Fruit fly (Drosophila melanogaster) whole organism, adult: ENCODE data around the gene Syt12.

Experiments
- CG11617 ChIP-seq: fragments of 200-800 bp; sonication (Bioruptor generic); optimal IDR thresholded peaks from 2 replicates; lab custom pipeline; 2017; ENCODE audit warnings: mild to moderate bottlenecking, missing biosample characterization, missing genetic modification reagents, missing genetic modification characterization
- CG12768 ChIP-seq: fragments of 200-800 bp; sonication (Bioruptor generic); optimal IDR thresholded peaks from 2 replicates; lab custom pipeline; 2017; ENCODE audit warnings: missing biosample characterization, missing genetic modification characterization, mild to moderate bottlenecking, moderate library complexity, missing genetic modification reagents
- CG14711 ChIP-seq: fragments of 200-800 bp; sonication (Bioruptor generic); optimal IDR thresholded peaks from 2 replicates; lab custom pipeline; 2018; ENCODE audit warnings: missing biosample characterization, mild to moderate bottlenecking, missing genetic modification characterization, moderate library complexity
- CG1620 ChIP-seq: fragments of 200-800 bp; sonication (Bioruptor generic); optimal IDR thresholded peaks from 2 replicates; lab custom pipeline; 2016; ENCODE audit warnings: missing biosample characterization, missing genetic modification characterization
- CG33017 ChIP-seq: fragments of 200-800 bp; sonication (Bioruptor generic); optimal IDR thresholded peaks from 2 replicates; lab custom pipeline; 2018; ENCODE audit warnings: missing biosample characterization, mild to moderate bottlenecking, missing genetic modification characterization, moderate library complexity
- CG5204 ChIP-seq: fragments of 200-800 bp; sonication (Bioruptor generic); optimal IDR thresholded peaks from 2 replicates; lab custom pipeline; 2016; ENCODE audit warnings: missing biosample characterization, missing genetic modification characterization
- CG7045 ChIP-seq: fragments of 200-800 bp; sonication (Bioruptor generic); optimal IDR thresholded peaks from 2 replicates; lab custom pipeline; 2017; ENCODE audit warnings: missing biosample characterization, mild to moderate bottlenecking, missing genetic modification characterization
- CG7101 ChIP-seq: fragments of 200-800 bp; sonication (Bioruptor generic); optimal IDR thresholded peaks from 2 replicates; lab custom pipeline; 2018; ENCODE audit warnings: missing biosample characterization, mild to moderate bottlenecking, missing genetic modification characterization, moderate library complexity
- Clk ChIP-seq: fragments of 200-800 bp; sonication (Bioruptor generic); optimal IDR thresholded peaks from 2 replicates; lab custom pipeline; 2017; ENCODE audit warnings: missing biosample characterization, missing genetic modification characterization
- Crg-1 ChIP-seq: fragments of 200-800 bp; sonication (Bioruptor generic); optimal IDR thresholded peaks from 2 replicates; lab custom pipeline; 2016; ENCODE audit warnings: missing biosample characterization, missing genetic modification characterization
- Hr96 ChIP-seq: fragments of 200-800 bp; sonication (Bioruptor generic); optimal IDR thresholded peaks from 2 replicates; lab custom pipeline; 2016; ENCODE audit warnings: missing biosample characterization, missing genetic modification characterization
- Mnt ChIP-seq: fragments of 200-800 bp; sonication (Bioruptor generic); optimal IDR thresholded peaks from 2 replicates; lab custom pipeline; 2016; ENCODE audit warnings: missing biosample characterization, mild to moderate bottlenecking, missing genetic modification characterization
- bab1 ChIP-seq: fragments of 200-800 bp; sonication (Bioruptor generic); optimal IDR thresholded peaks from 3 replicates; lab custom pipeline; 2019; ENCODE audit warnings: missing biosample characterization, mild to moderate bottlenecking, missing genetic modification characterization, moderate library complexity
- cic ChIP-seq: fragments of 200-800 bp; sonication (Bioruptor generic); optimal IDR thresholded peaks from 2 replicates; lab custom pipeline; 2017; ENCODE audit warnings: missing biosample characterization, mild to moderate bottlenecking, missing genetic modification characterization, moderate library complexity
- cnc ChIP-seq, 2 experiments: fragments of >200 bp; optimal IDR thresholded peaks; 2 replicates each; lab custom pipeline; 2017
- kay ChIP-seq: fragments of 200-800 bp; sonication (Bioruptor generic); peaks from one replicate; lab custom pipeline; 2016; ENCODE audit warnings: missing biosample characterization, missing genetic modification characterization, borderline replicate concordance
- ovo ChIP-seq: fragments of 200-800 bp; sonication (Bioruptor generic); optimal IDR thresholded peaks from 2 replicates; lab custom pipeline; 2016; ENCODE audit warnings: missing biosample characterization, missing genetic modification characterization
- pad ChIP-seq: fragments of 200-800 bp; sonication (Bioruptor generic); optimal IDR thresholded peaks from 3 replicates; lab custom pipeline; 2017; ENCODE audit warnings: missing biosample characterization, missing genetic modification characterization, mild to moderate bottlenecking, moderate library complexity, missing genetic modification reagents
- tj ChIP-seq: fragments of 200-800 bp; sonication (Bioruptor generic); optimal IDR thresholded peaks from 3 replicates; lab custom pipeline; 2017; ENCODE audit warnings: missing biosample characterization, mild to moderate bottlenecking, missing genetic modification characterization, moderate library complexity
- toe ChIP-seq: fragments of 200-800 bp; sonication (Bioruptor generic); optimal IDR thresholded peaks from 2 replicates; lab custom pipeline; 2016; ENCODE audit warnings: missing biosample characterization, missing genetic modification characterization

Syt12 gene

dm6 chrX:13315463-13315817 is 43.6 kb upstream of the Syt12 start:
- no peak for TF ChIP-seq Mnt
- no peak for TF ChIP-seq ovo
- TF ChIP-seq Crg-1 (GFP tag; lab: Kevin White, UChicago), result no peak
- TF ChIP-seq CG5204 (GFP tag; lab: Kevin White, UChicago), result no peak
- no peak for TF ChIP-seq cnc (optimal IDR thresholded peaks at IDR 0.05; lab: Kevin White, UChicago)
- TF ChIP-seq cic (GFP tag; lab: Kevin White, UChicago), result no peak
- no peak for TF ChIP-seq tj (GFP tag; lab: Kevin White, UChicago)
- no peak for TF ChIP-seq CG1620 (GFP tag; lab: Kevin White, UChicago)

dm6 chrX:13319376-13319883 is 39.6 kb upstream of the Syt12 start:
- peak; percentile 76 for TF ChIP-seq CG14711 (tag; lab: Kevin White, UChicago)
- no peak for TF ChIP-seq Clk
- TF ChIP-seq CG5204 (GFP tag; lab: Kevin White, UChicago), result no peak
- no peak for TF ChIP-seq Crg-1 (GFP tag; lab: Kevin White, UChicago)
- peak; percentile 87 for TF ChIP-seq CG7101 (tag; lab: Kevin White, UChicago)
- peak; percentile 86 for TF ChIP-seq CG11617 (GFP tag; lab: Kevin White, UChicago)
- no peak for TF ChIP-seq cnc (optimal IDR thresholded peaks at IDR 0.05; lab: Kevin White, UChicago)
- TF ChIP-seq CG33017 (tag; lab: Kevin White, UChicago), result peak; percentile 73
- TF ChIP-seq toe (GFP tag; lab: Kevin White, UChicago), result peak; percentile 50
- TF ChIP-seq Hr96 (GFP tag; lab: Kevin White, UChicago), result peak; percentile 71
- TF ChIP-seq CG1620 (GFP tag; lab: Kevin White, UChicago), result no peak
- TF ChIP-seq kay (GFP tag; lab: Kevin White, UChicago), result peak; percentile 68
- TF ChIP-seq ovo, result peak; percentile 29
- peak; percentile 78 for TF ChIP-seq tj (GFP tag; lab: Kevin White, UChicago)
- peak; percentile 44 for TF ChIP-seq CG7045 (GFP tag; lab: Kevin White, UChicago)
- peak; percentile 47 for TF ChIP-seq cic (GFP tag; lab: Kevin White, UChicago)
- TF ChIP-seq Mnt, result peak; percentile 57
- peak; percentile 93 for TF ChIP-seq CG12768 (GFP tag; lab: Kevin White, UChicago)
- peak; percentile 59 for TF ChIP-seq pad
- TF ChIP-seq bab1 (GFP tag; lab: Kevin White, UChicago), result peak; percentile 42

- TF ChIP-seq tj (GFP tag; lab: Kevin White, UChicago), result peak; percentile 17
- TF ChIP-seq ovo, result no peak
- peak; percentile 40 for TF ChIP-seq CG14711 (tag; lab: Kevin White, UChicago)
- TF ChIP-seq CG11617 (GFP tag; lab: Kevin White, UChicago), result peak; percentile 71
- TF ChIP-seq Clk, result no peak
- TF ChIP-seq cic (GFP tag; lab: Kevin White, UChicago), result peak; percentile 35
- TF ChIP-seq pad, result peak; percentile 8
- no peak for TF ChIP-seq cnc (optimal IDR thresholded peaks at IDR 0.05; lab: Kevin White, UChicago)
- TF ChIP-seq CG1620 (GFP tag; lab: Kevin White, UChicago), result no peak
- TF ChIP-seq CG12768 (GFP tag; lab: Kevin White, UChicago), result peak; percentile 7
- TF ChIP-seq kay (GFP tag; lab: Kevin White, UChicago), result no peak
- TF ChIP-seq bab1 (GFP tag; lab: Kevin White, UChicago), result no peak
- no peak for TF ChIP-seq CG7045 (GFP tag; lab: Kevin White, UChicago)
- TF ChIP-seq CG33017 (tag; lab: Kevin White, UChicago), result no peak
- peak; percentile 63 for TF ChIP-seq Mnt
- no peak for TF ChIP-seq toe (GFP tag; lab: Kevin White, UChicago)
- no peak for TF ChIP-seq Hr96 (GFP tag; lab: Kevin White, UChicago)
- TF ChIP-seq CG7101 (tag; lab: Kevin White, UChicago), result peak; percentile 55
- TF ChIP-seq CG5204 (GFP tag; lab: Kevin White, UChicago), result no peak
These were observed 38.2 kb upstream of the Syt12 start for dm6 chrX:13320697-13321445.

dm6 chrX:13322405-13322804 is 36.6 kb upstream of the Syt12 start:
- TF ChIP-seq CG12768 (GFP tag; lab: Kevin White, UChicago) (peak; percentile 80), cic (GFP tag; lab: Kevin White, UChicago) (peak; percentile 41), ovo (no peak), cnc (optimal IDR thresholded peaks at IDR 0.05; lab: Kevin White, UChicago) (no peak), CG33017 (tag; lab: Kevin White, UChicago) (peak; percentile 7), CG11617 (GFP tag; lab: Kevin White, UChicago) (no peak), Mnt (peak; percentile 5), kay (GFP tag; lab: Kevin White, UChicago) (no peak), bab1 (GFP tag; lab: Kevin White, UChicago) (no peak), CG7101 (tag; lab: Kevin White, UChicago) (peak; percentile 42), CG5204 (GFP tag; lab: Kevin White, UChicago) (no peak), Clk (no peak)

- peak; percentile 21 for TF ChIP-seq bab1 (GFP tag; lab: Kevin White, UChicago)
- TF ChIP-seq ovo, result no peak
- peak; percentile 8 for TF ChIP-seq tj (GFP tag; lab: Kevin White, UChicago)
- TF ChIP-seq CG7101 (tag; lab: Kevin White, UChicago), result peak; percentile 57
- TF ChIP-seq CG7045 (GFP tag; lab: Kevin White, UChicago), result no peak
- no peak for TF ChIP-seq Crg-1 (GFP tag; lab: Kevin White, UChicago)
- TF ChIP-seq kay (GFP tag; lab: Kevin White, UChicago), result peak; percentile 69
- peak; percentile 24 for TF ChIP-seq Mnt
- peak; percentile 25 for TF ChIP-seq toe (GFP tag; lab: Kevin White, UChicago)
- TF ChIP-seq CG11617 (GFP tag; lab: Kevin White, UChicago), result peak; percentile 39
- TF ChIP-seq pad, result no peak
- no peak for TF ChIP-seq CG33017 (tag; lab: Kevin White, UChicago)
- TF ChIP-seq CG1620 (GFP tag; lab: Kevin White, UChicago), result peak; percentile 17
- TF ChIP-seq cnc (optimal IDR thresholded peaks at IDR 0.05; lab: Kevin White, UChicago), result no peak
- peak; percentile 45 for TF ChIP-seq CG14711 (tag; lab: Kevin White, UChicago)
- peak; percentile 69 for TF ChIP-seq CG5204 (GFP tag; lab: Kevin White, UChicago)
- TF ChIP-seq CG12768 (GFP tag; lab: Kevin White, UChicago), result no peak
- peak; percentile 48 for TF ChIP-seq Hr96 (GFP tag; lab: Kevin White, UChicago)
- TF ChIP-seq Clk, result no peak
- TF ChIP-seq cic (GFP tag; lab: Kevin White, UChicago), result no peak
These were observed 35.9 kb upstream of the Syt12 start for dm6 chrX:13323114-13323513.
